Fruit fly (Drosophila melanogaster) whole organism, embryonic: Measurements from ENCODE around the gene CG11378.

Experiments
- Antp ChIP-seq: fragments of 200-800 bp; sonication (Bioruptor generic); optimal IDR thresholded peaks from 3 replicates; lab custom pipeline; 2016; ENCODE audit warnings: missing biosample characterization, missing genetic modification characterization
- Blimp-1 ChIP-seq: fragments of 200-800 bp; sonication (Bioruptor generic); optimal IDR thresholded peaks from 3 replicates; lab custom pipeline; 2018; ENCODE audit warnings: missing biosample characterization, missing genetic modification characterization, mild to moderate bottlenecking, moderate library complexity, missing genetic modification reagents
- Bteb2 ChIP-seq: fragments of 200-800 bp; sonication (Bioruptor generic); optimal IDR thresholded peaks from 2 replicates; lab custom pipeline; 2016; ENCODE audit warnings: missing biosample characterization, missing genetic modification characterization
- CG10321 ChIP-seq: fragments of 200-800 bp; sonication (Bioruptor generic); IDR thresholded peaks from 2 replicates; pipeline ENCODE4 v1.3.6; 2022; ENCODE audit warnings: missing biosample characterization, missing genetic modification characterization
- CG10366 ChIP-seq: fragments of 200-800 bp; sonication (Bioruptor generic); IDR thresholded peaks from 2 replicates; pipeline ENCODE4 v1.3.6; 2022; ENCODE audit warnings: missing biosample characterization, missing genetic modification characterization
- CG1233 ChIP-seq: fragments of 200-800 bp; sonication (Bioruptor generic); optimal IDR thresholded peaks from 4 replicates; lab custom pipeline; 2018; ENCODE audit warnings: missing biosample characterization, mild to moderate bottlenecking, missing genetic modification characterization
- CG12744 ChIP-seq: fragments of 200-800 bp; sonication (Bioruptor generic); optimal IDR thresholded peaks from 2 replicates; lab custom pipeline; 2016; ENCODE audit warnings: missing biosample characterization, missing genetic modification characterization
- CG17361 ChIP-seq: fragments of 200-800 bp; sonication (Bioruptor generic); IDR thresholded peaks from 3 replicates; pipeline ENCODE4 v1.3.6; 2022; ENCODE audit warnings: missing biosample characterization, missing genetic modification characterization
- CG18262 ChIP-seq: fragments of 200-800 bp; optimal IDR thresholded peaks from 3 replicates; lab custom pipeline; 2019; ENCODE audit warnings: missing biosample characterization, mild to moderate bottlenecking, missing genetic modification characterization, moderate library complexity
- CG18599 ChIP-seq: fragments of 200-800 bp; sonication (Bioruptor generic); optimal IDR thresholded peaks from 3 replicates; lab custom pipeline; 2017; ENCODE audit warnings: missing biosample characterization, missing genetic modification characterization, mild to moderate bottlenecking, moderate library complexity, missing genetic modification reagents
- CG2678 ChIP-seq: fragments of 200-800 bp; sonication (Bioruptor generic); optimal IDR thresholded peaks from 3 replicates; lab custom pipeline; 2019; ENCODE audit warnings: missing biosample characterization, mild to moderate bottlenecking, missing genetic modification characterization, moderate library complexity
- CG30431 ChIP-seq: fragments of 200-800 bp; sonication (Bioruptor generic); optimal IDR thresholded peaks from 2 replicates; lab custom pipeline; 2017; ENCODE audit warnings: missing biosample characterization, missing genetic modification characterization
- CG34376 ChIP-seq: fragments of 200-800 bp; sonication (Bioruptor generic); optimal IDR thresholded peaks from 2 replicates; lab custom pipeline; 2018; ENCODE audit warnings: missing biosample characterization, mild to moderate bottlenecking, missing genetic modification characterization
- CG3995 ChIP-seq: fragments of 200-800 bp; sonication (Bioruptor generic); optimal IDR thresholded peaks from 3 replicates; lab custom pipeline; 2016; ENCODE audit warnings: missing biosample characterization, missing genetic modification characterization
- CG4820 ChIP-seq: fragments of 200-800 bp; sonication (Bioruptor generic); optimal IDR thresholded peaks from 3 replicates; lab custom pipeline; 2016; ENCODE audit warnings: missing biosample characterization, missing genetic modification characterization
- CG6813 ChIP-seq: fragments of 200-800 bp; sonication (Bioruptor generic); optimal IDR thresholded peaks from 2 replicates; lab custom pipeline; 2017; ENCODE audit warnings: missing biosample characterization, missing genetic modification characterization, mild to moderate bottlenecking, moderate library complexity, missing genetic modification reagents
- CG8924 ChIP-seq: fragments of 200-800 bp; optimal IDR thresholded peaks from 3 replicates; lab custom pipeline; 2019; ENCODE audit warnings: missing biosample characterization, mild to moderate bottlenecking, missing genetic modification characterization, moderate library complexity
- CG9437 ChIP-seq: fragments of 200-800 bp; sonication (Bioruptor generic); optimal IDR thresholded peaks from 2 replicates; lab custom pipeline; 2018; ENCODE audit warnings: missing biosample characterization, mild to moderate bottlenecking, missing genetic modification characterization
- CG9727 ChIP-seq: fragments of 200-800 bp; sonication (Bioruptor generic); optimal IDR thresholded peaks from 3 replicates; lab custom pipeline; 2017; ENCODE audit warnings: missing biosample characterization, mild to moderate bottlenecking, missing genetic modification characterization
- CG9817 ChIP-seq: fragments of 200-800 bp; sonication (Bioruptor generic); optimal IDR thresholded peaks from 2 replicates; lab custom pipeline; 2018; ENCODE audit warnings: missing biosample characterization, mild to moderate bottlenecking, missing genetic modification characterization, moderate library complexity
- D19B ChIP-seq: fragments of 200-800 bp; sonication (Bioruptor generic); optimal IDR thresholded peaks from 2 replicates; lab custom pipeline; 2017; ENCODE audit warnings: missing biosample characterization, mild to moderate bottlenecking, missing genetic modification characterization
- Dfd ChIP-seq, 2 experiments: fragments of >200 bp; optimal IDR thresholded peaks; 2 replicates each; lab custom pipeline; 2017; ENCODE audit warnings: missing biosample characterization in 2 of 2, missing genetic modification characterization in 2 of 2
- Dref ChIP-seq: fragments of 200-800 bp; sonication (Bioruptor generic); IDR thresholded peaks from 2 replicates; pipeline ENCODE4 v1.3.6; 2022; ENCODE audit warnings: missing biosample characterization, missing genetic modification characterization
- Ets65A ChIP-seq: fragments of 200-800 bp; sonication (Bioruptor generic); peaks from one replicate; lab custom pipeline; 2016; ENCODE audit warnings: missing biosample characterization, missing genetic modification characterization
- HmgD ChIP-seq: fragments of 200-800 bp; sonication (Bioruptor generic); optimal IDR thresholded peaks from 3 replicates; lab custom pipeline; 2016; ENCODE audit warnings: missing biosample characterization, missing genetic modification characterization
- HmgZ ChIP-seq: fragments of 200-800 bp; sonication (Bioruptor generic); optimal IDR thresholded peaks from 2 replicates; lab custom pipeline; 2018; ENCODE audit warnings: missing biosample characterization, mild to moderate bottlenecking, missing genetic modification characterization
- Pdp1 ChIP-seq, 2 experiments: fragments of 200-800 bp; sonication (Bioruptor generic); optimal IDR thresholded peaks; 3 replicates each; lab custom pipeline; 2016; ENCODE audit warnings: missing biosample characterization in 2 of 2, missing genetic modification characterization in 2 of 2, mild to moderate bottlenecking in 1 of 2, moderate library complexity in 1 of 2
- Sin3A ChIP-seq: fragments of >200 bp; optimal IDR thresholded peaks from 2 replicates; lab custom pipeline; 2018
- Sox102F ChIP-seq: fragments of 200-800 bp; sonication (Bioruptor generic); optimal IDR thresholded peaks from 2 replicates; lab custom pipeline; 2018; ENCODE audit warnings: missing biosample characterization, mild to moderate bottlenecking, missing genetic modification characterization, moderate library complexity
- Sry-δ ChIP-seq: fragments of 200-800 bp; sonication (Bioruptor generic); optimal IDR thresholded peaks from 2 replicates; lab custom pipeline; 2016; ENCODE audit warnings: missing biosample characterization, missing genetic modification characterization
- TFAM ChIP-seq: fragments of 200-800 bp; sonication (Bioruptor generic); optimal IDR thresholded peaks from 2 replicates; lab custom pipeline; 2017; ENCODE audit warnings: missing biosample characterization, missing genetic modification characterization, inconsistent platforms
- cad ChIP-seq: fragments of >200 bp; optimal IDR thresholded peaks from 2 replicates; lab custom pipeline; 2017; ENCODE audit warnings: missing biosample characterization, missing genetic modification characterization
- da ChIP-seq: fragments of 200-800 bp; sonication (Bioruptor generic); optimal IDR thresholded peaks from 2 replicates; lab custom pipeline; 2016; ENCODE audit warnings: missing biosample characterization, missing genetic modification characterization
- dati ChIP-seq: fragments of 200-800 bp; sonication (Bioruptor generic); IDR thresholded peaks from 2 replicates; pipeline ENCODE4 v1.3.6; 2022; ENCODE audit warnings: missing biosample characterization, missing genetic modification characterization
- dpn ChIP-seq, 2 experiments: fragments of 200-800 bp; sonication (Bioruptor generic); optimal IDR thresholded peaks; 3 replicates each; lab custom pipeline; 2016; ENCODE audit warnings: missing biosample characterization in 2 of 2, missing genetic modification characterization in 2 of 2
- ems ChIP-seq: fragments of 200-800 bp; sonication (Bioruptor generic); optimal IDR thresholded peaks from 3 replicates; lab custom pipeline; 2016; ENCODE audit warnings: missing biosample characterization, missing genetic modification characterization
- exex ChIP-seq: fragments of 200-800 bp; sonication (Bioruptor generic); optimal IDR thresholded peaks from 4 replicates; lab custom pipeline; 2018; ENCODE audit warnings: missing biosample characterization, mild to moderate bottlenecking, missing genetic modification characterization, moderate library complexity
- fru ChIP-seq: fragments of >200 bp; optimal IDR thresholded peaks from 2 replicates; lab custom pipeline; 2017
- her ChIP-seq: fragments of 200-800 bp; sonication (Bioruptor generic); optimal IDR thresholded peaks from 2 replicates; lab custom pipeline; 2016; ENCODE audit warnings: missing biosample characterization, missing genetic modification characterization
- insv ChIP-seq, 2 experiments: fragments of 200-800 bp; sonication (Bioruptor generic); optimal IDR thresholded peaks; 3 replicates each; lab custom pipeline; 2016 to 2018; ENCODE audit warnings: missing biosample characterization in 2 of 2, missing genetic modification characterization in 2 of 2
- ken ChIP-seq: fragments of 200-800 bp; sonication (Bioruptor generic); IDR thresholded peaks from 3 replicates; pipeline ENCODE4 v1.3.6; 2022; ENCODE audit warnings: missing biosample characterization, missing genetic modification characterization
- klu ChIP-seq: fragments of 200-800 bp; sonication (Bioruptor generic); IDR thresholded peaks from 2 replicates; pipeline ENCODE4 v1.3.6; 2022; ENCODE audit warnings: missing biosample characterization, missing genetic modification characterization
- lov ChIP-seq, 2 experiments: fragments of 200-800 bp in 1 of 2; fragments of >200 bp in 1 of 2; sonication (Bioruptor generic) in 1 of 2; IDR thresholded peaks in 1 of 2; optimal IDR thresholded peaks in 1 of 2; 2 replicates in 1 of 2; 3 replicates in 1 of 2; pipeline versions ENCODE4 v1.3.6 to Lab custom; 2017 to 2022; ENCODE audit warnings: missing biosample characterization in 1 of 2, missing genetic modification characterization in 1 of 2
- luna ChIP-seq: fragments of 200-800 bp; sonication (Bioruptor generic); optimal IDR thresholded peaks from 2 replicates; lab custom pipeline; 2016; ENCODE audit warnings: missing biosample characterization, missing genetic modification characterization
- row ChIP-seq: fragments of 200-800 bp; sonication (Bioruptor generic); IDR thresholded peaks from 3 replicates; pipeline ENCODE4 v1.3.6; 2022; ENCODE audit warnings: missing biosample characterization, missing genetic modification characterization
- run ChIP-seq: fragments of 200-800 bp; sonication (Bioruptor generic); optimal IDR thresholded peaks from 3 replicates; lab custom pipeline; 2018; ENCODE audit warnings: missing biosample characterization, mild to moderate bottlenecking, missing genetic modification characterization
- salm ChIP-seq: fragments of 200-800 bp; sonication (Bioruptor generic); optimal IDR thresholded peaks from 2 replicates; lab custom pipeline; 2018; ENCODE audit warnings: missing biosample characterization, mild to moderate bottlenecking, missing genetic modification characterization
- sens ChIP-seq: fragments of 200-800 bp; sonication (Bioruptor generic); peaks from one replicate; lab custom pipeline; 2016; ENCODE audit warnings: missing biosample characterization, missing genetic modification characterization
- slbo ChIP-seq: fragments of 200-800 bp; sonication (Bioruptor generic); IDR thresholded peaks from 2 replicates; pipeline ENCODE4 v1.3.6; 2022; ENCODE audit warnings: missing biosample characterization, missing genetic modification characterization
- stwl ChIP-seq: fragments of 200-800 bp; sonication (Bioruptor generic); optimal IDR thresholded peaks from 3 replicates; lab custom pipeline; 2018; ENCODE audit warnings: missing biosample characterization, mild to moderate bottlenecking, missing genetic modification characterization, moderate library complexity
- sug ChIP-seq: fragments of 200-800 bp; optimal IDR thresholded peaks from 2 replicates; lab custom pipeline; 2019; ENCODE audit warnings: missing biosample characterization, mild to moderate bottlenecking, missing genetic modification characterization, moderate library complexity
- tna ChIP-seq: fragments of 200-800 bp; sonication (Bioruptor generic); IDR thresholded peaks from 2 replicates; pipeline ENCODE4 v1.3.6; 2022; ENCODE audit warnings: missing biosample characterization, missing genetic modification characterization; ENCODE audit not compliant: partially characterized antibody

CG11378 gene

dm6 chrX:1170117-1170878 is at the start of gene CG11378:
Gene CG11378 (plus strand): TSS chrX:1170828.
- no peak for TF ChIP-seq her (GFP tag; lab: Kevin White, UChicago)
- no peak for TF ChIP-seq HmgZ
- 0 out of 2 replicates have a peak, but pooled peaks have one; percentile 7 for TF ChIP-seq tna
- peak; percentile 66 for TF ChIP-seq exex (tag; lab: Kevin White, UChicago)
- TF ChIP-seq CG18599 (GFP tag; lab: Kevin White, UChicago) = peak; percentile 16
- peak; percentile 68 for TF ChIP-seq CG34376 (GFP tag; lab: Kevin White, UChicago)
- no peak for TF ChIP-seq ems (GFP tag; lab: Kevin White, UChicago)
- peak; percentile 31; the same call in 1 of the 3 replicates for TF ChIP-seq row (GFP tag; lab: Robert Waterston, UW)
- TF ChIP-seq HmgD (GFP tag; lab: Kevin White, UChicago) = no peak
- no peak for TF ChIP-seq CG18262 (tag; lab: Kevin White, UChicago)
- TF ChIP-seq CG10366 (GFP tag; lab: Robert Waterston, UW) = no peak
- TF ChIP-seq slbo (GFP tag; lab: Robert Waterston, UW) = no peak
- peak; percentile 12 for TF ChIP-seq CG9727 (GFP tag; lab: Kevin White, UChicago)
- TF ChIP-seq stwl (tag; lab: Kevin White, UChicago) = no peak
- TF ChIP-seq Dfd (GFP tag; optimal IDR thresholded peaks at IDR 0.05; lab: Kevin White, UChicago) = no peak
- no peak for TF ChIP-seq Dref
- peak; percentile 85 for TF ChIP-seq D19B
- TF ChIP-seq CG10321 (GFP tag; lab: Robert Waterston, UW) = no peak
- no peak for TF ChIP-seq CG12744 (GFP tag; lab: Kevin White, UChicago)
- TF ChIP-seq dati (GFP tag; lab: Robert Waterston, UW) = no peak
- peak; percentile 3 for TF ChIP-seq CG3995
- no peak for TF ChIP-seq da (GFP tag; lab: Kevin White, UChicago)
- TF ChIP-seq Blimp-1 = no peak
- TF ChIP-seq luna = no peak
- TF ChIP-seq ken (GFP tag; lab: Robert Waterston, UW) = no peak
- TF ChIP-seq Pdp1 (GFP tag; optimal IDR thresholded peaks at IDR 0.05; lab: Kevin White, UChicago) = no peak
- TF ChIP-seq Ets65A (GFP tag; lab: Kevin White, UChicago) = peak; percentile 31
- TF ChIP-seq Sry-δ (GFP tag; lab: Kevin White, UChicago) = no peak
- no peak for TF ChIP-seq CG9437 (GFP tag; lab: Kevin White, UChicago)
- TF ChIP-seq CG2678 (tag; lab: Kevin White, UChicago) = peak; percentile 27
- TF ChIP-seq CG8924 (tag; lab: Kevin White, UChicago) = no peak
- no peak for TF ChIP-seq klu (GFP tag; lab: Robert Waterston, UW)
- no peak for TF ChIP-seq sug (tag; lab: Kevin White, UChicago)

dm6 chrX:1120896-1121295 is 49.7 kb upstream of the CG11378 start:
- TF ChIP-seq CG1233 (GFP tag; lab: Kevin White, UChicago) = no peak
- no peak for TF ChIP-seq CG4820 (GFP tag; lab: Kevin White, UChicago)
- TF ChIP-seq salm (tag; lab: Kevin White, UChicago) = no peak
- no peak for TF ChIP-seq Antp (GFP tag; lab: Kevin White, UChicago)
- no peak for TF ChIP-seq CG17361 (GFP tag; lab: Robert Waterston, UW)
- TF ChIP-seq run (tag; lab: Kevin White, UChicago) = no peak
- TF ChIP-seq insv (GFP tag; optimal IDR thresholded peaks at IDR 0.05; lab: Kevin White, UChicago) = no peak
- TF ChIP-seq dpn (GFP tag; optimal IDR thresholded peaks at IDR 0.05; lab: Kevin White, UChicago) = no peak
- TF ChIP-seq sens (GFP tag; lab: Kevin White, UChicago) = peak; percentile 61
- TF ChIP-seq TFAM (GFP tag; lab: Kevin White, UChicago) = no peak
- TF ChIP-seq lov (optimal IDR thresholded peaks at IDR 0.05; lab: Kevin White, UChicago) = no peak
- TF ChIP-seq lov (GFP tag; IDR thresholded peaks at IDR 0.05; lab: Robert Waterston, UW) = no peak
- TF ChIP-seq CG6813 (GFP tag; lab: Kevin White, UChicago) = no peak
- no peak for TF ChIP-seq CG9817 (tag; lab: Kevin White, UChicago)
- no peak for TF ChIP-seq fru (lab: Kevin White, UChicago)
- TF ChIP-seq Sin3A (lab: Kevin White, UChicago) = no peak
- TF ChIP-seq Sox102F (GFP tag; lab: Kevin White, UChicago) = peak; percentile 3
- no peak for TF ChIP-seq cad (GFP tag; lab: Kevin White, UChicago)
- TF ChIP-seq Bteb2 = no peak
- TF ChIP-seq CG30431 (GFP tag; lab: Kevin White, UChicago) = no peak
